Fruit fly (Drosophila melanogaster): Measurements from ENCODE around the gene Atg16.

The Atg16 gene

dm6 chr3R:29868676-29869349 is 33.9 kb upstream of the Atg16 start, which contains the start of gene Zip99C (continued):
- TF ChIP-seq spab (GFP tag; optimal IDR thresholded peaks at IDR 0.05): no peak
- peak; percentile 68 for TF ChIP-seq Sox14 (GFP tag; optimal IDR thresholded peaks at IDR 0.05)
- TF ChIP-seq CG8119 (GFP tag; IDR thresholded peaks at IDR 0.05): no peak
- TF ChIP-seq CG3032 (tag; optimal IDR thresholded peaks at IDR 0.05): peak; percentile 36
- TF ChIP-seq CG6276 (GFP tag; optimal IDR thresholded peaks at IDR 0.05): no peak
- TF ChIP-seq CG3919 (GFP tag; optimal IDR thresholded peaks at IDR 0.05): no peak
- TF ChIP-seq topi (GFP tag; optimal IDR thresholded peaks at IDR 0.05): no peak
- no peak for TF ChIP-seq CG6808 (GFP tag; optimal IDR thresholded peaks at IDR 0.05)
- TF ChIP-seq Sox15 (GFP tag; optimal IDR thresholded peaks at IDR 0.05): no peak
- TF ChIP-seq CG16779 (tag; optimal IDR thresholded peaks at IDR 0.05): no peak
- no peak for TF ChIP-seq svp (GFP tag)
- no peak for TF ChIP-seq dac (GFP tag; optimal IDR thresholded peaks at IDR 0.05)
- no peak for TF ChIP-seq CG34406 (GFP tag; optimal IDR thresholded peaks at IDR 0.05)
- no peak for TF ChIP-seq Smox (GFP tag; optimal IDR thresholded peaks at IDR 0.05)
- TF ChIP-seq CG31627 (GFP tag; optimal IDR thresholded peaks at IDR 0.05): peak; percentile 31
- TF ChIP-seq esn (GFP tag; optimal IDR thresholded peaks at IDR 0.05): peak; percentile 38
- TF ChIP-seq Ets21C (GFP tag; optimal IDR thresholded peaks at IDR 0.05): no peak
- no peak for TF ChIP-seq fd85E (GFP tag; optimal IDR thresholded peaks at IDR 0.05)
- no peak for TF ChIP-seq CG9139 (GFP tag; optimal IDR thresholded peaks at IDR 0.05)
- peak; percentile 12 for TF ChIP-seq CG10631 (GFP tag; optimal IDR thresholded peaks at IDR 0.05)
- TF ChIP-seq CG32006 (GFP tag; optimal IDR thresholded peaks at IDR 0.05): no peak
- no peak for TF ChIP-seq CG6854 (GFP tag; optimal IDR thresholded peaks at IDR 0.05)

DNA sequence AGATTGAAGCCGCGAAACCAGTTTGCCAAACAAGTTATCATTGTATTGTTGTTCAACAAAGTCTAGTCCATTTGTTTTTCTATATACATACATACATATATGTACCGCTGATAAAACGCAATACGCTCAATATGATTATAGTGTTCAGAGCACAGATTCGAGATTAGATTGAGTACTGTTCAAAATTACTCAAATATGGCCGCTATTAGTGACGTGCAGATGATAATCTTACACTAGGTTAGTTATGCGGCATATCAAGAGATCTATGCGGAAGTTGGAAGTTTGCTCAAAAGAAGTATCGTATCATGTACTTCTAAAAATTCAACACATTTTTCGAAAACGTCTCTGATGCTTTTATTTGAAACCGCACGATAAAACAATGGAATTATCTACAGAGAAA is 33.0 kb upstream of the Atg16 start:
- TF ChIP-seq spab (GFP tag; optimal IDR thresholded peaks at IDR 0.05) (no peak), dac (GFP tag; optimal IDR thresholded peaks at IDR 0.05) (no peak), dsx (GFP tag; optimal IDR thresholded peaks at IDR 0.05; ENCODE audit: poor library complexity, severe bottlenecking) (peak; percentile 41), lz (GFP tag; optimal IDR thresholded peaks at IDR 0.05) (no peak), Eip93F (GFP tag; optimal IDR thresholded peaks at IDR 0.05) (no peak), net (GFP tag; optimal IDR thresholded peaks at IDR 0.05) (no peak), CG11294 (GFP tag; IDR thresholded peaks at IDR 0.05) (no peak), ss (GFP tag; optimal IDR thresholded peaks at IDR 0.05) (no peak), CG1621 (tag; optimal IDR thresholded peaks at IDR 0.05) (no peak), svp (GFP tag) (no peak), esn (GFP tag; optimal IDR thresholded peaks at IDR 0.05) (no peak), CG11762 (GFP tag; optimal IDR thresholded peaks at IDR 0.05; ENCODE audit: insufficient read depth) (no peak), CG31627 (GFP tag; optimal IDR thresholded peaks at IDR 0.05) (no peak), vri (GFP tag; optimal IDR thresholded peaks at IDR 0.05) (no peak), Ets96B (tag; optimal IDR thresholded peaks at IDR 0.05) (no peak), Eip78C (GFP tag) (peak; percentile 24)

DNA sequence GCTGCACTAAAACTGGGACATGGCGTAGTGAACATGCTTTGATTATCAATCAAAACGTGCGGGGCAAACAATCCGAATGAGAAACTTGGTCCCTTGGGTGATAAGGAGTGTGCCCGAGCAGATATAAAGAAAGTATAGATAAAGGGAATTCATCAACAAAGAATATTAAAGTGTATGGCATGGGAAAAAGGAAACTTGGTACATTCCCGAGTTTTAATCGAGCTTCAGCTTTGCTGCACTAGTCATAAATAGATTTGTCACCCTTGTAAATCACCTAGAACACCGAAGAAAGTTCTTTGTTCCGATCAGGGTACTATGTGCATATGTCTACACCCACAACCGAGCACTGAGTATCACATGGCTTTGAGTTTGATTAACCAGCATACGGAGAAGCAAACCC is 32.6 kb upstream of the Atg16 start:
- TF ChIP-seq Ets96B (tag; optimal IDR thresholded peaks at IDR 0.05) (no peak), CG9139 (GFP tag; optimal IDR thresholded peaks at IDR 0.05) (no peak), svp (GFP tag) (no peak), Sox14 (GFP tag; optimal IDR thresholded peaks at IDR 0.05) (peak; percentile 51), CG8119 (GFP tag; IDR thresholded peaks at IDR 0.05) (no peak), CG11902 (GFP tag; optimal IDR thresholded peaks at IDR 0.05) (no peak), CG34406 (GFP tag; optimal IDR thresholded peaks at IDR 0.05) (no peak), dsx (GFP tag; optimal IDR thresholded peaks at IDR 0.05; ENCODE audit: poor library complexity, severe bottlenecking) (no peak)

DNA sequence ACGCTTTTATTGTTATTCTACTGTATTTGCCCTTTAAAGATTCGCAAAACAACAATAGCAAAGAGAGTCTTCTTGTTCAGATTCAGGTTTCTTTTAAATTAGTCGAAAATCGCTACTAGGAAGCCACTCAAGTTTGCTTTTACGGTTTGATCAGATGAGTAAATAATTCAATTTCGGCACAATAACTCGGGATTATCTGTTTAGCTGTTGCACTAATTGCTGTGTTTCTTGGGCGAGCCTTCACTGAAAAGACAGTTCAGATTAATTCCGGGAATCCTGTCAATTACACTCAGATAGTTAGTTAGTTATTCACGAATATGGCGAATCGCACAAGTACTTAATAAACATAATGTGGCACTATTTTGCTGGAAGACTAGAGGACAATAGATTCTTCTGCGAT is 31.8 kb upstream of the Atg16 start:
- TF ChIP-seq fkh (GFP tag; optimal IDR thresholded peaks at IDR 0.05) (peak; percentile 42), CG8319 (GFP tag; optimal IDR thresholded peaks at IDR 0.05) (no peak)
